Worm (Caenorhabditis elegans) whole organism, L3 larva: ENCODE data around the gene srd-74.

Experiments used
- R02D3.7 ChIP-seq: fragments of 150-350 bp; optimal IDR thresholded peaks from 2 replicates; lab custom pipeline; 2014; ENCODE audit warnings: missing biosample characterization, missing genetic modification characterization
- ZK546.5 ChIP-seq: sonication (generic microtip); optimal IDR thresholded peaks from 2 replicates; lab custom pipeline; 2017; ENCODE audit warnings: missing biosample characterization, missing genetic modification characterization
- aly-2 ChIP-seq: fragments of 150-350 bp; optimal IDR thresholded peaks from 2 replicates; lab custom pipeline; 2014; ENCODE audit warnings: missing biosample characterization, missing genetic modification characterization
- ama-1 ChIP-seq: fragments of 150-350 bp; optimal IDR thresholded peaks from 2 replicates; lab custom pipeline; 2018
- ceh-16 ChIP-seq: sonication (generic microtip); optimal IDR thresholded peaks from 2 replicates; lab custom pipeline; 2017; ENCODE audit warnings: missing biosample characterization, missing genetic modification characterization
- ceh-82 ChIP-seq: fragments of 150-350 bp; optimal IDR thresholded peaks from 2 replicates; lab custom pipeline; 2014; ENCODE audit warnings: missing biosample characterization, missing genetic modification characterization
- daf-12 ChIP-seq: fragments of 150-350 bp; optimal IDR thresholded peaks from 2 replicates; lab custom pipeline; 2014; ENCODE audit warnings: missing biosample characterization, missing genetic modification reagents, missing genetic modification characterization
- egl-27 ChIP-seq: sonication (generic microtip); optimal IDR thresholded peaks from 4 replicates; lab custom pipeline; 2017; ENCODE audit warnings: missing biosample characterization, missing genetic modification reagents, missing genetic modification characterization
- egl-5 ChIP-seq: fragments of 150-350 bp; optimal IDR thresholded peaks from 2 replicates; lab custom pipeline; 2017; ENCODE audit warnings: missing biosample characterization, missing genetic modification reagents, missing genetic modification characterization, inconsistent platforms
- elt-2 ChIP-seq: sonication (generic microtip); optimal IDR thresholded peaks from 2 replicates; lab custom pipeline; 2016; ENCODE audit warnings: missing genetic modification reagents, mild to moderate bottlenecking, missing genetic modification characterization, missing compliant biosample characterization
- elt-3 ChIP-seq, 3 experiments: fragments of 150-350 bp in 1 of 3; sonication (generic microtip) in 2 of 3; optimal IDR thresholded peaks; 2 replicates in 2 of 3; 4 replicates in 1 of 3; lab custom pipeline; 2014 to 2017; ENCODE audit warnings: missing biosample characterization in 3 of 3, missing genetic modification characterization in 3 of 3
- eor-1 ChIP-seq, 2 experiments: fragments of 150-350 bp; optimal IDR thresholded peaks; 2 replicates each; lab custom pipeline; 2014 to 2018; ENCODE audit warnings: missing biosample characterization in 2 of 2, missing genetic modification characterization in 2 of 2
- fkh-10 ChIP-seq: sonication (generic microtip); optimal IDR thresholded peaks from 2 replicates; lab custom pipeline; 2017; ENCODE audit warnings: missing biosample characterization, missing genetic modification reagents, missing genetic modification characterization
- fkh-2 ChIP-seq: fragments of 150-350 bp; optimal IDR thresholded peaks from 2 replicates; lab custom pipeline; 2014; ENCODE audit warnings: missing biosample characterization, missing genetic modification reagents, missing genetic modification characterization
- fos-1 ChIP-seq: fragments of 150-350 bp; optimal IDR thresholded peaks from 2 replicates; lab custom pipeline; 2014; ENCODE audit warnings: missing biosample characterization, missing genetic modification characterization
- hmg-11 ChIP-seq: sonication (generic microtip); optimal IDR thresholded peaks from 2 replicates; lab custom pipeline; 2016; ENCODE audit warnings: missing genetic modification characterization, missing compliant biosample characterization
- jun-1 ChIP-seq: fragments of 150-350 bp; optimal IDR thresholded peaks from 2 replicates; lab custom pipeline; 2014; ENCODE audit warnings: missing biosample characterization, missing genetic modification reagents, missing genetic modification characterization
- lin-15B ChIP-seq: fragments of 150-350 bp; optimal IDR thresholded peaks from 2 replicates; lab custom pipeline; 2014; ENCODE audit warnings: missing biosample characterization, missing genetic modification characterization
- lin-39 ChIP-seq: fragments of 150-350 bp; optimal IDR thresholded peaks from 2 replicates; lab custom pipeline; 2018; ENCODE audit warnings: missing biosample characterization, missing genetic modification reagents, missing genetic modification characterization
- lsy-12 ChIP-seq: sonication (generic microtip); optimal IDR thresholded peaks from 2 replicates; lab custom pipeline; 2016; ENCODE audit warnings: mild to moderate bottlenecking, missing genetic modification characterization, missing compliant biosample characterization
- mdl-1 ChIP-seq: fragments of 150-350 bp; optimal IDR thresholded peaks from 2 replicates; lab custom pipeline; 2014; ENCODE audit warnings: missing biosample characterization, missing genetic modification characterization
- mml-1 ChIP-seq: fragments of 150-350 bp; sonication (generic microtip); optimal IDR thresholded peaks from 3 replicates; lab custom pipeline; 2014; ENCODE audit warnings: missing biosample characterization, missing genetic modification characterization
- nfya-1 ChIP-seq: sonication (generic microtip); optimal IDR thresholded peaks from 2 replicates; lab custom pipeline; 2017; ENCODE audit warnings: missing genetic modification characterization, mild to moderate bottlenecking, missing compliant biosample characterization, antibody characterized with exemption, moderate library complexity; ENCODE audit not compliant: insufficient read depth
- nhr-11 ChIP-seq: fragments of 150-350 bp; optimal IDR thresholded peaks from 2 replicates; lab custom pipeline; 2014; ENCODE audit warnings: missing biosample characterization, missing genetic modification characterization
- nhr-12 ChIP-seq: fragments of 150-350 bp; optimal IDR thresholded peaks from 2 replicates; lab custom pipeline; 2014; ENCODE audit warnings: missing biosample characterization, missing genetic modification characterization
- nhr-23 ChIP-seq: fragments of 150-350 bp; optimal IDR thresholded peaks from 2 replicates; lab custom pipeline; 2014; ENCODE audit warnings: missing biosample characterization, missing genetic modification reagents, missing genetic modification characterization
- nhr-237 ChIP-seq: fragments of 150-350 bp; optimal IDR thresholded peaks from 2 replicates; lab custom pipeline; 2014; ENCODE audit warnings: missing biosample characterization, missing genetic modification characterization
- nhr-25 ChIP-seq: sonication (generic microtip); optimal IDR thresholded peaks from 2 replicates; lab custom pipeline; 2017; ENCODE audit warnings: missing biosample characterization, missing genetic modification characterization
- nhr-28 ChIP-seq: fragments of 150-350 bp; optimal IDR thresholded peaks from 2 replicates; lab custom pipeline; 2014; ENCODE audit warnings: missing biosample characterization, missing genetic modification characterization
- nhr-43 ChIP-seq: sonication (generic microtip); optimal IDR thresholded peaks from 2 replicates; lab custom pipeline; 2016; ENCODE audit warnings: mild to moderate bottlenecking, missing genetic modification characterization, missing compliant biosample characterization; ENCODE audit not compliant: poor library complexity, severe bottlenecking
- nhr-67 ChIP-seq: fragments of 150-350 bp; optimal IDR thresholded peaks from 2 replicates; lab custom pipeline; 2014; ENCODE audit warnings: missing biosample characterization, missing genetic modification characterization
- nhr-76 ChIP-seq: fragments of 150-350 bp; sonication (generic microtip); optimal IDR thresholded peaks from 5 replicates; lab custom pipeline; 2014; ENCODE audit warnings: missing biosample characterization, missing genetic modification characterization
- nhr-77 ChIP-seq: fragments of 150-350 bp; optimal IDR thresholded peaks from 2 replicates; lab custom pipeline; 2014; ENCODE audit warnings: missing biosample characterization, missing genetic modification characterization
- pha-4 ChIP-seq: fragments of 150-350 bp; optimal IDR thresholded peaks from 2 replicates; lab custom pipeline; 2014; ENCODE audit warnings: missing biosample characterization, missing genetic modification reagents, missing genetic modification characterization
- skn-1 ChIP-seq: fragments of 150-350 bp; optimal IDR thresholded peaks from 2 replicates; lab custom pipeline; 2014; ENCODE audit warnings: missing biosample characterization, missing genetic modification characterization
- snpc-4 ChIP-seq: fragments of 150-350 bp; optimal IDR thresholded peaks from 2 replicates; lab custom pipeline; 2014; ENCODE audit warnings: missing biosample characterization, missing genetic modification characterization
- tbx-2 ChIP-seq: sonication (generic microtip); optimal IDR thresholded peaks from 2 replicates; lab custom pipeline; 2016; ENCODE audit warnings: mild to moderate bottlenecking, missing genetic modification characterization, missing compliant biosample characterization
- unc-39 ChIP-seq: sonication (generic microtip); optimal IDR thresholded peaks from 4 replicates; lab custom pipeline; 2017; ENCODE audit warnings: missing biosample characterization, missing genetic modification characterization
- unc-62 ChIP-seq: fragments of 150-350 bp; sonication (generic microtip); optimal IDR thresholded peaks from 4 replicates; lab custom pipeline; 2014; ENCODE audit warnings: missing biosample characterization, missing genetic modification reagents, missing genetic modification characterization
- zag-1 ChIP-seq: fragments of 150-350 bp; optimal IDR thresholded peaks from 2 replicates; lab custom pipeline; 2014; ENCODE audit warnings: missing biosample characterization, missing genetic modification characterization
- ztf-11 ChIP-seq: fragments of 150-350 bp; optimal IDR thresholded peaks from 2 replicates; lab custom pipeline; 2014; ENCODE audit warnings: missing biosample characterization, missing genetic modification characterization
- ztf-4 ChIP-seq: fragments of 150-350 bp; optimal IDR thresholded peaks from 2 replicates; lab custom pipeline; 2014; ENCODE audit warnings: missing biosample characterization, missing genetic modification characterization

The srd-74 gene

DNA sequence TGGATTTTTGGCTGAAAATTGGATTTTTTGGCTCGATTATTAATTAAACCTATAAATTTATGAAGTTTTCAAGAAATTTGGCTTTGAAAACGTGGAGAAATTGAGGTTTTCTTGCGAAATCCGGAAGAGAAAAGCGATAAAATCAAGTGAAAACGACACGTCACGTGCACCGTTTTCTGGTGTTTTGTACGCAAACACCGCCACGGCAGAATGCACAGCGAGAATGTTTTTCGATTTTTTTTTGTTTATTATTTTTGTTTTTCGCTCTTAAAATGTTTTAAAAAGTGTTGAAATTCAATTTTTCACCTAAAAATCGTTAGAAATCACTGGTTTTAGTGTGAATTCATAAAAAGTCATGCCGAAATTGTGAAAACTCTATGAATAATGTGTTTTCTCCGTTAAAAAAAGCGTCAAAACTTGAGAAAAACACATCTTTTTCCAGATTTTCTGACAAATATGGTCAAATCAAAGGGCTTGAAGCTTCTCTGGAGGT, 7.3 kb upstream of the srd-74 start, which contains the start of gene immp-1:
Gene immp-1, plus strand, starts transcription at position 443 of the 493 bp plus-strand sequence.
- TF ChIP-seq nhr-237 = no peak
- TF ChIP-seq nfya-1 = peak; percentile 58
- no peak for TF ChIP-seq nhr-28
- peak; percentile 22 for TF ChIP-seq egl-5 (tag; lab: Kevin White, UChicago)
- TF ChIP-seq lin-15B (tag; lab: Kevin White, UChicago) = peak; percentile 29
- TF ChIP-seq nhr-23 (tag; lab: Kevin White, UChicago) = peak; percentile 68
- TF ChIP-seq elt-3 (tag; optimal IDR thresholded peaks at IDR 0.05; lab: Kevin White, UChicago) = no peak
- TF ChIP-seq egl-27 (tag; lab: Kevin White, UChicago) = no peak
- no peak for TF ChIP-seq ceh-82
- TF ChIP-seq skn-1 = no peak
- TF ChIP-seq nhr-76 = no peak
- no peak for TF ChIP-seq aly-2
- no peak for TF ChIP-seq elt-2 (tag; lab: Kevin White, UChicago)
- no peak for TF ChIP-seq tbx-2
- no peak for TF ChIP-seq nhr-67 (tag; lab: Kevin White, UChicago)
- no peak for TF ChIP-seq nhr-12
- no peak for TF ChIP-seq lsy-12 (tag; lab: Kevin White, UChicago)
- no peak for TF ChIP-seq ztf-11 (tag; lab: Kevin White, UChicago)
- TF ChIP-seq fkh-10 (GFP tag; lab: Kevin White, UChicago) = no peak
- TF ChIP-seq snpc-4 = peak; percentile 44
- peak; percentile 28 for TF ChIP-seq nhr-25 (tag; lab: Kevin White, UChicago)
- TF ChIP-seq unc-62 (GFP tag; lab: Kevin White, UChicago) = no peak
- no peak for TF ChIP-seq fkh-2 (tag; lab: Kevin White, UChicago)
- no peak for TF ChIP-seq nhr-43
- no peak for TF ChIP-seq mml-1 (tag; lab: Kevin White, UChicago)
- no peak for TF ChIP-seq ztf-4 (tag; lab: Kevin White, UChicago)
- TF ChIP-seq nhr-77 (tag; lab: Kevin White, UChicago) = no peak
- TF ChIP-seq pha-4 (tag; lab: Kevin White, UChicago) = peak; percentile 70
- no peak for TF ChIP-seq lin-39
- TF ChIP-seq jun-1 = no peak
- TF ChIP-seq mdl-1 (tag; lab: Kevin White, UChicago) = no peak
- TF ChIP-seq daf-12 = no peak
- TF ChIP-seq eor-1 (tag; optimal IDR thresholded peaks at IDR 0.05; lab: Kevin White, UChicago) = no peak
- TF ChIP-seq ama-1 = no peak
- no peak for TF ChIP-seq unc-39 (tag; lab: Kevin White, UChicago)
- no peak for TF ChIP-seq hmg-11

DNA sequence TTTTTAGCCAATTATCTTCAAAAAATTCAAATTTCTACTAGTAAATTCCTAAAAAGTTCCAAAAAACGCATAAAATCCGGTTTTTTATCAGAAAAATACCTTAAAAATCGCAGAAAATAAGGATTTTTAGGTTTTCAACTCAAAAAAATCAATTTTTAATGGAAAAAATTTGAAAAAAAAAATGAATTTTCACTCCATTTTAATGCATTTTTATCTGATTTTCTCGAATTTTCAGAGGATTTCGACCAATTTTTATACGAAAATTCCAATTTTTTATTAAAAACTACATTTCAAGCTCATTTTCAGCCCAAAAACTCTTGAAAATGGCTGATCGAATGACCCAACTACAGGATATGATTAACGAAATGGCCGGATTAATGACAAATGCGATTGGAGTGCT, 4.6 kb upstream of the srd-74 start, which contains the start of gene mdt-21:
Gene mdt-21, plus strand, starts transcription at position 301 of the 400 bp plus-strand sequence.
- no peak for TF ChIP-seq nfya-1
- no peak for TF ChIP-seq lin-39
- no peak for TF ChIP-seq ceh-16
- no peak for TF ChIP-seq unc-62 (GFP tag; lab: Kevin White, UChicago)
- no peak for TF ChIP-seq hmg-11
- no peak for TF ChIP-seq jun-1
- no peak for TF ChIP-seq mdl-1 (tag; lab: Kevin White, UChicago)
- no peak for TF ChIP-seq fos-1
- no peak for TF ChIP-seq mml-1 (tag; lab: Kevin White, UChicago)
- no peak for TF ChIP-seq fkh-2 (tag; lab: Kevin White, UChicago)
- TF ChIP-seq ceh-82 = no peak
- no peak for TF ChIP-seq snpc-4
- no peak for TF ChIP-seq nhr-12
- TF ChIP-seq elt-3 (tag; optimal IDR thresholded peaks at IDR 0.05; lab: Kevin White, UChicago) = no peak
- TF ChIP-seq R02D3.7 = no peak
- no peak for TF ChIP-seq egl-27 (tag; lab: Kevin White, UChicago)
- no peak for TF ChIP-seq nhr-11
- TF ChIP-seq zag-1 (tag; lab: Kevin White, UChicago) = no peak

DNA sequence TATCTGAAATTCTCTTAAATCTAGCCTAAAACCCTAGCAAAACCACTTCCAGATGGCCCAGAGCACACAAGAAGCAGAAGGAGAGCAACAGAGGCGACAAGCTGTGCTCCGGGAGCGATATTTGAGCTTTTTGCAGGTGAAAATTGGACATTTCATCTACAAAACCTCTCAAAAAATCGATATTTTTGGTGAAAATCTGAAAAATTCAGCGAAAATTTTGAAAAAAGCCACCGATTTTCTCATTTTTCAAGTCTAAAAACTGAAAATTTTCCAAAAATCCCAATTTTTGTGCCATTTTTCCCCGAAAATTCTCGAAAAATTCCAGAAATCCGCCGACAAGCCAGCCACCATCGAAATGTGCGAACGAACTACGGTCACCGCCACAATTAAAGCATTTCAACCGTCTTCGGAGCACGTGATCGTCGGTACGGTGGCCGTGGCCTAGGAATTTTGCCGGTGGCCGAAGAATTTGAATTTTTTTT, 1.7 kb upstream of the srd-74 start, which contains the start of gene C24H11.5:
Gene C24H11.5, plus strand, starts transcription at position 51 of the 482 bp plus-strand sequence.
- TF ChIP-seq ZK546.5 (no peak), ztf-11 (tag; lab: Kevin White, UChicago) (no peak), nhr-25 (tag; lab: Kevin White, UChicago) (no peak), nhr-23 (tag; lab: Kevin White, UChicago) (no peak), R02D3.7 (no peak), elt-2 (tag; lab: Kevin White, UChicago) (no peak), ceh-16 (no peak), egl-27 (tag; lab: Kevin White, UChicago) (no peak), lin-39 (no peak), egl-5 (tag; lab: Kevin White, UChicago) (no peak)
- TF ChIP-seq, all 47 proteins: peak for 0
